Worm (Caenorhabditis elegans) whole organism, young adult: ENCODE measurements around the gene F14F9.8.

ENCODE experiments used
- B0019.2 ChIP-seq: fragments of 200-800 bp; sonication (Bioruptor generic); conservative IDR thresholded peaks from 2 replicates; pipeline ENCODE4 v1.3.6; 2022; ENCODE audit warnings: missing genetic modification reagents, missing genetic modification characterization, missing compliant biosample characterization
- C17E4.6 ChIP-seq: fragments of 200-800 bp; sonication (Bioruptor generic); IDR thresholded peaks from 2 replicates; pipeline ENCODE4 v1.3.6; 2022; ENCODE audit warnings: missing genetic modification reagents, missing genetic modification characterization, missing compliant biosample characterization
- D2030.7 ChIP-seq: fragments of 200-800 bp; sonication (Bioruptor generic); IDR thresholded peaks from 2 replicates; pipeline ENCODE4 v1.3.6; 2022; ENCODE audit warnings: missing genetic modification reagents, missing genetic modification characterization, missing compliant biosample characterization
- F10E7.11 ChIP-seq: sonication (generic microtip); optimal IDR thresholded peaks from 2 replicates; lab custom pipeline; 2017; ENCODE audit warnings: mild to moderate bottlenecking, missing genetic modification characterization, moderate library complexity, missing compliant biosample characterization
- F33H1.4 ChIP-seq: fragments of 200-800 bp; sonication (Bioruptor generic); IDR thresholded peaks from 2 replicates; pipeline ENCODE4 v1.3.6; 2022; ENCODE audit warnings: missing genetic modification reagents, missing genetic modification characterization, missing compliant biosample characterization
- F55B11.4 ChIP-seq: sonication (generic microtip); optimal IDR thresholded peaks from 2 replicates; lab custom pipeline; 2016; ENCODE audit warnings: missing compliant biosample characterization, missing genetic modification characterization, borderline replicate concordance; ENCODE audit not compliant: insufficient read depth
- K12H6.12 ChIP-seq: fragments of 200-800 bp; sonication (Bioruptor generic); optimal IDR thresholded peaks from 2 replicates; lab custom pipeline; 2018; ENCODE audit warnings: mild to moderate bottlenecking, missing genetic modification characterization, missing compliant biosample characterization
- Y79H2A.3 ChIP-seq: fragments of 200-800 bp; sonication (Bioruptor generic); conservative IDR thresholded peaks from 2 replicates; pipeline ENCODE4 v1.3.6; 2022; ENCODE audit warnings: missing genetic modification reagents, missing genetic modification characterization, missing compliant biosample characterization
- Y95B8A.8 ChIP-seq: fragments of 200-800 bp; sonication (Bioruptor generic); IDR thresholded peaks from 2 replicates; pipeline ENCODE4 v1.3.6; 2022; ENCODE audit warnings: missing genetic modification reagents, missing genetic modification characterization, missing compliant biosample characterization
- aptf-2 ChIP-seq: fragments of 200-800 bp; sonication (Bioruptor generic); conservative IDR thresholded peaks from 2 replicates; pipeline ENCODE4 v1.3.6; 2022; ENCODE audit warnings: missing genetic modification reagents, missing genetic modification characterization, missing compliant biosample characterization
- attf-5 ChIP-seq: fragments of 200-800 bp; sonication (Bioruptor generic); optimal IDR thresholded peaks from 2 replicates; lab custom pipeline; 2018; ENCODE audit warnings: mild to moderate bottlenecking, missing genetic modification characterization, missing compliant biosample characterization
- attf-6 ChIP-seq: fragments of 200-800 bp; sonication (Bioruptor generic); IDR thresholded peaks from 2 replicates; pipeline ENCODE4 v1.3.6; 2022; ENCODE audit warnings: missing genetic modification reagents, missing genetic modification characterization, missing compliant biosample characterization
- cebp-1 ChIP-seq, 2 experiments: fragments of 200-800 bp in 1 of 2; sonication (Bioruptor generic) in 1 of 2; sonication (generic microtip) in 1 of 2; IDR thresholded peaks in 1 of 2; optimal IDR thresholded peaks in 1 of 2; 2 replicates each; pipeline versions ENCODE4 v1.3.6 to Lab custom; 2017 to 2022; ENCODE audit warnings: missing compliant biosample characterization in 2 of 2, missing genetic modification characterization in 2 of 2, mild to moderate bottlenecking in 1 of 2, missing genetic modification reagents in 1 of 2, moderate library complexity in 1 of 2
- ceh-40 ChIP-seq: fragments of 200-800 bp; sonication (Bioruptor generic); IDR thresholded peaks from 2 replicates; pipeline ENCODE4 v1.3.6; 2022; ENCODE audit warnings: missing genetic modification characterization, missing compliant biosample characterization
- ceh-91 ChIP-seq: fragments of 200-800 bp; sonication (Bioruptor generic); IDR thresholded peaks from 2 replicates; pipeline ENCODE4 v1.3.6; 2022; ENCODE audit warnings: missing genetic modification reagents, missing genetic modification characterization, missing compliant biosample characterization
- dox-1 ChIP-seq: fragments of 200-800 bp; sonication (Bioruptor generic); IDR thresholded peaks from 2 replicates; pipeline ENCODE4 v1.3.6; 2022; ENCODE audit warnings: missing genetic modification reagents, missing genetic modification characterization, missing compliant biosample characterization
- dpff-1 ChIP-seq: sonication (generic microtip); optimal IDR thresholded peaks from 2 replicates; lab custom pipeline; 2017; ENCODE audit warnings: mild to moderate bottlenecking, missing genetic modification characterization, missing compliant biosample characterization
- dpl-1 ChIP-seq: fragments of 150-350 bp; optimal IDR thresholded peaks from 2 replicates; lab custom pipeline; 2014; ENCODE audit warnings: missing biosample characterization, missing genetic modification reagents, missing genetic modification characterization
- ets-4 ChIP-seq: fragments of 200-800 bp; sonication (Bioruptor generic); optimal IDR thresholded peaks from 2 replicates; lab custom pipeline; 2018; ENCODE audit warnings: mild to moderate bottlenecking, missing genetic modification characterization, missing compliant biosample characterization
- hlh-26 ChIP-seq: fragments of 200-800 bp; sonication (Bioruptor generic); conservative IDR thresholded peaks from 2 replicates; pipeline ENCODE4 v1.3.6; 2022; ENCODE audit warnings: missing genetic modification reagents, missing genetic modification characterization, missing compliant biosample characterization
- hmg-20 ChIP-seq: fragments of 200-800 bp; sonication (Bioruptor generic); IDR thresholded peaks from 2 replicates; pipeline ENCODE4 v1.3.6; 2022; ENCODE audit warnings: missing genetic modification reagents, missing genetic modification characterization, missing compliant biosample characterization
- lag-1 ChIP-seq: fragments of 200-800 bp; sonication (Bioruptor generic); IDR thresholded peaks from 2 replicates; pipeline ENCODE4 v1.3.6; 2022; ENCODE audit warnings: missing genetic modification reagents, missing genetic modification characterization, missing compliant biosample characterization
- let-526 ChIP-seq: fragments of 200-800 bp; sonication (Bioruptor generic); IDR thresholded peaks from 2 replicates; pipeline ENCODE4 v1.3.6; 2022; ENCODE audit warnings: missing genetic modification reagents, missing genetic modification characterization, missing compliant biosample characterization
- lin-54 ChIP-seq: fragments of 200-800 bp; sonication (Bioruptor generic); optimal IDR thresholded peaks from 2 replicates; lab custom pipeline; 2018; ENCODE audit warnings: mild to moderate bottlenecking, missing genetic modification characterization, missing compliant biosample characterization
- lsl-1 ChIP-seq: fragments of 200-800 bp; sonication (Bioruptor generic); optimal IDR thresholded peaks from 2 replicates; lab custom pipeline; 2018; ENCODE audit warnings: mild to moderate bottlenecking, missing genetic modification characterization, moderate library complexity, missing compliant biosample characterization
- madf-10 ChIP-seq: sonication (generic microtip); optimal IDR thresholded peaks from 2 replicates; lab custom pipeline; 2016; ENCODE audit warnings: mild to moderate bottlenecking, missing genetic modification characterization, missing compliant biosample characterization
- madf-8 ChIP-seq: fragments of 200-800 bp; sonication (Bioruptor generic); conservative IDR thresholded peaks from 2 replicates; pipeline ENCODE4 v1.3.6; 2022; ENCODE audit warnings: missing genetic modification reagents, missing genetic modification characterization, missing compliant biosample characterization
- mcd-1 ChIP-seq: fragments of 200-800 bp; sonication (Bioruptor generic); IDR thresholded peaks from 2 replicates; pipeline ENCODE4 v1.3.6; 2022; ENCODE audit warnings: missing genetic modification reagents, missing genetic modification characterization, missing compliant biosample characterization
- nfyb-1 ChIP-seq: fragments of 200-800 bp; sonication (Bioruptor generic); IDR thresholded peaks from 2 replicates; pipeline ENCODE4 v1.3.6; 2022; ENCODE audit warnings: missing genetic modification reagents, missing genetic modification characterization, missing compliant biosample characterization
- nhr-179 ChIP-seq: sonication (generic microtip); optimal IDR thresholded peaks from 2 replicates; lab custom pipeline; 2016; ENCODE audit warnings: mild to moderate bottlenecking, missing genetic modification characterization, missing compliant biosample characterization
- nhr-27 ChIP-seq: fragments of 200-800 bp; sonication (Bioruptor generic); optimal IDR thresholded peaks from 2 replicates; lab custom pipeline; 2018; ENCODE audit warnings: mild to moderate bottlenecking, missing genetic modification characterization, moderate library complexity, missing compliant biosample characterization
- nhr-90 ChIP-seq: sonication (generic microtip); optimal IDR thresholded peaks from 2 replicates; lab custom pipeline; 2016; ENCODE audit warnings: missing genotype, mild to moderate bottlenecking, missing genetic modification characterization, missing compliant biosample characterization
- pbrm-1 ChIP-seq: fragments of 200-800 bp; sonication (Bioruptor generic); IDR thresholded peaks from 2 replicates; pipeline ENCODE4 v1.3.6; 2022; ENCODE audit warnings: missing genetic modification reagents, missing genetic modification characterization, missing compliant biosample characterization
- rec-8 ChIP-seq, 2 experiments: sonication (generic microtip); optimal IDR thresholded peaks; 2 replicates each; lab custom pipeline; 2016; ENCODE audit warnings: mild to moderate bottlenecking in 2 of 2, missing genetic modification characterization in 2 of 2, missing genetic modification reagents in 2 of 2, missing genotype in 2 of 2, missing biosample characterization in 1 of 2, missing compliant biosample characterization in 1 of 2, moderate library complexity in 1 of 2
- snpc-1.3 ChIP-seq: sonication (generic microtip); optimal IDR thresholded peaks from 2 replicates; lab custom pipeline; 2017; ENCODE audit warnings: missing genetic modification characterization, mild to moderate bottlenecking, missing compliant biosample characterization, antibody characterized with exemption, moderate library complexity, missing genotype, missing genetic modification reagents; ENCODE audit not compliant: insufficient read depth
- snpc-3.4 ChIP-seq: sonication (generic microtip); optimal IDR thresholded peaks from 2 replicates; lab custom pipeline; 2017; ENCODE audit warnings: missing genetic modification characterization, mild to moderate bottlenecking, missing compliant biosample characterization, antibody characterized with exemption, moderate library complexity, missing genotype, missing genetic modification reagents
- unc-62 ChIP-seq: fragments of 150-350 bp; optimal IDR thresholded peaks from 2 replicates; lab custom pipeline; 2014; ENCODE audit warnings: missing biosample characterization, missing genetic modification reagents, missing genetic modification characterization
- zfh-2 ChIP-seq: fragments of 200-800 bp; sonication (Bioruptor generic); conservative IDR thresholded peaks from 2 replicates; pipeline ENCODE4 v1.3.6; 2022; ENCODE audit warnings: missing genetic modification reagents, missing genetic modification characterization, missing compliant biosample characterization
- ztf-25 ChIP-seq: fragments of 200-800 bp; sonication (Bioruptor generic); IDR thresholded peaks from 2 replicates; pipeline ENCODE4 v1.3.6; 2022; ENCODE audit warnings: missing genetic modification reagents, missing genetic modification characterization, missing compliant biosample characterization
- ztf-6 ChIP-seq: fragments of 200-800 bp; sonication (Bioruptor generic); IDR thresholded peaks from 2 replicates; pipeline ENCODE4 v1.3.6; 2022; ENCODE audit warnings: missing genetic modification reagents, missing genetic modification characterization, missing compliant biosample characterization

The F14F9.8 gene

ce11 chrV:5164682-5165081 lies 34.6 kb downstream of the F14F9.8 start, which contains the start of gene abu-7:
Gene abu-7, minus strand, starts transcription at chrV:5164782.
- TF ChIP-seq rec-8 (tag; optimal IDR thresholded peaks at IDR 0.05; lab: Kevin White, UChicago) = no peak
- no peak for TF ChIP-seq D2030.7 (GFP tag; lab: Robert Waterston, UW)
- TF ChIP-seq hlh-26 (GFP tag; lab: Robert Waterston, UW) = no peak
- no peak for TF ChIP-seq dpl-1 (GFP tag; lab: Kevin White, UChicago)
- no peak for TF ChIP-seq snpc-3.4
- no peak for TF ChIP-seq nhr-90
- no peak for TF ChIP-seq unc-62 (GFP tag; lab: Kevin White, UChicago)
- no peak for TF ChIP-seq ets-4 (GFP tag; lab: Kevin White, UChicago)
- TF ChIP-seq lag-1 = no peak
- TF ChIP-seq hmg-20 = no peak
- TF ChIP-seq F10E7.11 (tag; lab: Kevin White, UChicago) = no peak
- TF ChIP-seq let-526 = no peak
- TF ChIP-seq attf-6 (GFP tag; lab: Robert Waterston, UW) = no peak
- TF ChIP-seq ceh-91 (GFP tag; lab: Robert Waterston, UW) = no peak
- no peak for TF ChIP-seq dpff-1 (tag; lab: Kevin White, UChicago)
- TF ChIP-seq madf-8 (GFP tag; lab: Robert Waterston, UW) = no peak
- no peak for TF ChIP-seq pbrm-1 (GFP tag; lab: Robert Waterston, UW)
- no peak for TF ChIP-seq madf-10 (tag; lab: Kevin White, UChicago)
- TF ChIP-seq Y95B8A.8 = no peak

- TF ChIP-seq K12H6.12 (no peak), snpc-1.3 (tag; lab: Kevin White, UChicago) (no peak), ztf-6 (GFP tag; lab: Robert Waterston, UW) (no peak), let-526 (no peak)
Measured at ce11 chrV:5165426-5165825, 35.3 kb downstream of the F14F9.8 start, which contains the start of gene srw-140. Gene srw-140, plus strand, starts transcription at chrV:5165726.

- TF ChIP-seq nfyb-1 (GFP tag; lab: Robert Waterston, UW) = no peak
- no peak for TF ChIP-seq snpc-1.3 (tag; lab: Kevin White, UChicago)
- no peak for TF ChIP-seq nhr-179 (tag; lab: Kevin White, UChicago)
- TF ChIP-seq mcd-1 (GFP tag; lab: Robert Waterston, UW) = no peak
- no peak for TF ChIP-seq ztf-25 (GFP tag; lab: Robert Waterston, UW)
- TF ChIP-seq, all 124 proteins: peak for 0
Measured at ce11 chrV:5169586-5169985, 39.5 kb downstream of the F14F9.8 start, which contains the start of gene srt-64. Gene srt-64, minus strand, starts transcription at chrV:5169686.

ce11 chrV:5172833-5173232 lies 42.7 kb downstream of the F14F9.8 start, which contains the start of gene srt-65:
Gene srt-65, minus strand, starts transcription at chrV:5172933.
- TF ChIP-seq nhr-90 (no peak), aptf-2 (GFP tag; lab: Robert Waterston, UW) (no peak), F33H1.4 (no peak), attf-5 (GFP tag; lab: Kevin White, UChicago) (no peak), lin-54 (no peak), nfyb-1 (GFP tag; lab: Robert Waterston, UW) (no peak), K12H6.12 (no peak), F55B11.4 (tag; lab: Kevin White, UChicago) (no peak), nhr-27 (tag; lab: Kevin White, UChicago) (no peak), cebp-1 (GFP tag; IDR thresholded peaks at IDR 0.05; lab: Robert Waterston, UW) (no peak), cebp-1 (tag; optimal IDR thresholded peaks at IDR 0.05; lab: Kevin White, UChicago) (no peak), rec-8 (tag; optimal IDR thresholded peaks at IDR 0.05; lab: Kevin White, UChicago) (no peak), ceh-40 (no peak), Y79H2A.3 (GFP tag; lab: Robert Waterston, UW) (no peak), B0019.2 (GFP tag; lab: Robert Waterston, UW) (no peak), lsl-1 (GFP tag; lab: Kevin White, UChicago) (no peak), zfh-2 (GFP tag; lab: Robert Waterston, UW) (no peak), dox-1 (no peak), C17E4.6 (no peak)
